Worm (Caenorhabditis elegans): ENCODE results near the gene T01D1.4.

Gene T01D1.4

DNA sequence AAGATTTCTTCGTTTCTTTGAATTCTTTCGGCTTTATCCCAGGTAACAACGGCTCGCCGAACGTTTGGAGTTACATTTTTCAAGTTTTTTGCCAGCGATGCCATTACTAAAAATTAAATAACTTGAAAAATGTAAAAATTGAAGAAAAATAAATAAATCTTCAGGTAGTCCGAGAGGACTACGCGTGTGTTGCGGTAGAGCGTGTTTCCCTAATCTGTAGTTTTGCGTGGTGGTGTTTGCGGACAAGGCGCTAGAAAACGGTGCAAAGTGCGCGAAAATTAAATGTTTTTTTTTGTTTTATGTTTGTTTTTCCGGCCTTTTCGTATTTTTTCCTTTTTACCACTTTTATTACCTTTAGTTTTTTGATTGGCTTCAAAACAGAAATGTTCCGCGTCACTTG lies 23.0 kb downstream of the T01D1.4 start, which contains the start of gene mrpl-28 (continued):
- TF ChIP-seq lin-39 (tag; optimal IDR thresholded peaks at IDR 0.05) (no peak), F44E2.7 (GFP tag; IDR thresholded peaks at IDR 0.05) (no peak), cey-2 (tag; optimal IDR thresholded peaks at IDR 0.05; ENCODE audit: borderline replicate concordance, insufficient read depth) (no peak), daf-8 (GFP tag; IDR thresholded peaks at IDR 0.05) (no peak), nhr-76 (tag; optimal IDR thresholded peaks at IDR 0.05) (no peak), zip-11 (GFP tag; IDR thresholded peaks at IDR 0.05) (no peak), hlh-30 (tag; optimal IDR thresholded peaks at IDR 0.05; ENCODE audit: insufficient read depth) (peak; percentile 81), ztf-11 (tag; optimal IDR thresholded peaks at IDR 0.05) (no peak), daf-16 (GFP tag; optimal IDR thresholded peaks at IDR 0.05) (peak; percentile 19 to 35), daf-16 (tag; optimal IDR thresholded peaks at IDR 0.05) (peak; percentile 48), unc-39 (tag; optimal IDR thresholded peaks at IDR 0.05) (no peak)

DNA sequence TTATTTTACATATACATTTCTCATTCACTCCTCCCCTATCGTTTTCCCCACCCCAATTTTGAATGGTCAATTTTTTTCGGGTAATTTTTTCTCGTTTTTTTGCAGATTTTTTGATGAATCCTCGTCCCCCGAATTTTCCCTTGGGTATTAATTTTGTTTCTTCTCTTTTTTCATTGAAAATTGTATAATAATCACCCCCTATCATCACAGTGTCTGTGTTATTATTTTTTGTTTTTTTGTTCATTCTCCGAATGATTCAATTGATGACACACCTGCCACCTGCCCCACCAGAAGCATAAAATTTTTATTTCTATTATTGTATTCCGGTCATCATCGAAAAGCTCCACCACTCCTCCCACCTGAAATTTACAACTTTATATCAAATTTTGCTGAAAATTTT lies 26.6 kb downstream of the T01D1.4 start, which contains the start of gene T25D3.3:
T25D3.3 (plus strand) TSS at position 301 of the 400 bp plus-strand sequence.
- TF ChIP-seq ceh-20 (GFP tag; IDR thresholded peaks at IDR 0.05) (no peak), aha-1 (tag) (peak; percentile 12)

- peak in 1 of 2 experiments; percentile 95 for TF ChIP-seq unc-62 (GFP tag; optimal IDR thresholded peaks at IDR 0.05 in 1 of 2)
- TF ChIP-seq unc-62 (tag; optimal IDR thresholded peaks at IDR 0.05) = no peak
- TF ChIP-seq F10B5.3 (tag; optimal IDR thresholded peaks at IDR 0.05) = no peak
Measured at ce11 chrII:151495-151894, 27.4 kb downstream of the T01D1.4 start.

DNA sequence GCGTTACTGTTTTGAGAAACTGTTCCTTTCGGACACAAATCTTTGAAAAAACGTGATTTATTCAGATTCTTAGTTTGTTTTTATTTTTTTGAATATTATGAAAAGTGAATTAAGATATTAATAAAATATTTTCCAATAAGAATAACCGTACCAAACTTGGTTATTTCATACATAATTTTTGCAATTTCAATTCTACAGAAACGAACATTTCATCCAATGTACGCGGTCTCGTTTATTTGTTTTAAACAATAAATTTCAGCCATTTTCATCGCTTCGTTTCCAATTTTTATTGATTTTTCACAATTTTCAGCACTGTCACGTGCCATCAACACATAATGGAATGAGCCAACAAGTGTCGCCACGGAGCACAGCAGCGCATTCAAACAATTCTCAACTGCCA lies 32.0 kb downstream of the T01D1.4 start, which contains the start of gene T25D3.4:
T25D3.4 (plus strand) TSS at position 301 of the 400 bp plus-strand sequence.
- peak in 1 of 2 experiments; percentile 43 for TF ChIP-seq hif-1 (tag; optimal IDR thresholded peaks at IDR 0.05)
- TF ChIP-seq Y5F2A.4 (GFP tag; optimal IDR thresholded peaks at IDR 0.05) = no peak
- peak; percentile 29 for TF ChIP-seq aha-1 (tag)

DNA sequence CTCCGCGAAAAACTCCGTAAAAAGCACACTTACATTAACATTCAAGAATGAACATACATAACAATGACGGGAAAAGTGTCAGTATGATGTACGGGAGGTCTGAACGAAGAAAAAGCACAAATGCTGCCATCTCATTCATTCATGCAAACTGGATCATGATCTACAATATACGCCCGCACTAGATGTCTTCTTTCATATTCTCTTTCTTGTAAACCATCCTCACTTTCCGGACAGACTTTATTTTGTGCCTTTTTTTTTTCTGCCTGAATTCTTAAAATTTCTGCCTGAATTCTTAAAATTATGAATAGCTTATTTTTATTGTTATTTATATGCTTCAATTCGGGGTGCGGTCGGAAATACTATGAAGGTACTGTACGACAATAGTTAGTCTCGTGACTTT lies 43.7 kb downstream of the T01D1.4 start, which contains the start of gene K10B4.1:
K10B4.1 (plus strand) TSS at position 301 of the 400 bp plus-strand sequence.
- TF ChIP-seq egl-27 (tag; optimal IDR thresholded peaks at IDR 0.05) (no peak), daf-16 (GFP tag; optimal IDR thresholded peaks at IDR 0.05) (no peak), daf-16 (tag; optimal IDR thresholded peaks at IDR 0.05) (no peak), F37D6.2 (tag; optimal IDR thresholded peaks at IDR 0.05) (no peak), duxl-1 (tag; optimal IDR thresholded peaks at IDR 0.05; ENCODE audit: poor library complexity) (no peak), daf-12 (tag; optimal IDR thresholded peaks at IDR 0.05) (no peak), Y5F2A.4 (GFP tag; optimal IDR thresholded peaks at IDR 0.05) (no peak), pqm-1 (tag; optimal IDR thresholded peaks at IDR 0.05) (no peak), zip-11 (GFP tag; IDR thresholded peaks at IDR 0.05) (no peak), hmg-1.1 (GFP tag; IDR thresholded peaks at IDR 0.05) (no peak)

- no peak for TF ChIP-seq ama-1 (optimal IDR thresholded peaks at IDR 0.05)
- no peak for TF ChIP-seq daf-12 (tag; optimal IDR thresholded peaks at IDR 0.05)
- no peak for TF ChIP-seq mxl-3 (GFP tag; optimal IDR thresholded peaks at IDR 0.05)
- no peak for TF ChIP-seq ceh-28 (tag; optimal IDR thresholded peaks at IDR 0.05)
- TF ChIP-seq skn-1 (tag; optimal IDR thresholded peaks at IDR 0.05) = no peak
- TF ChIP-seq unc-62 (GFP tag; optimal IDR thresholded peaks at IDR 0.05 in 1 of 2) = no peak
- TF ChIP-seq unc-62 (tag; optimal IDR thresholded peaks at IDR 0.05) = no peak
- TF ChIP-seq dpl-1 (GFP tag; optimal IDR thresholded peaks at IDR 0.05) = no peak
- TF ChIP-seq aly-2 (tag; optimal IDR thresholded peaks at IDR 0.05) = no peak
- no peak for TF ChIP-seq nhr-42 (GFP tag; IDR thresholded peaks at IDR 0.05)
- TF ChIP-seq madf-5 (GFP tag; IDR thresholded peaks at IDR 0.05) = no peak
- TF ChIP-seq F10B5.3 (tag; optimal IDR thresholded peaks at IDR 0.05) = no peak
- no peak for TF ChIP-seq Y75B8A.6 (GFP tag; IDR thresholded peaks at IDR 0.05)
- no peak for TF ChIP-seq tra-1 (GFP tag; IDR thresholded peaks at IDR 0.05)
- no peak for TF ChIP-seq F37D6.2 (tag; optimal IDR thresholded peaks at IDR 0.05)
- TF ChIP-seq nhr-11 (tag; optimal IDR thresholded peaks at IDR 0.05) = no peak
- TF ChIP-seq ceh-44 (GFP tag; IDR thresholded peaks at IDR 0.05) = no peak
- no peak for TF ChIP-seq nhr-237 (tag; optimal IDR thresholded peaks at IDR 0.05)
- TF ChIP-seq vab-7 (GFP tag; IDR thresholded peaks at IDR 0.05) = no peak
- TF ChIP-seq D1046.2 (GFP tag; IDR thresholded peaks at IDR 0.05) = no peak
- TF ChIP-seq ztf-11 (tag; optimal IDR thresholded peaks at IDR 0.05) = no peak
Measured at ce11 chrII:133548-134275, 45.2 kb downstream of the T01D1.4 start, which contains the start of gene cwn-1. Gene cwn-1, minus strand, starts transcription at chrII:133598.
